Fruit fly (Drosophila melanogaster) whole organism, wandering third instar larva: ENCODE results near the gene CG43292.

Experiments used
- Abd-B ChIP-seq: fragments of >200 bp; optimal IDR thresholded peaks from 2 replicates; lab custom pipeline; 2017; ENCODE audit warnings: missing biosample characterization, missing genetic modification characterization
- CG9705 ChIP-seq: fragments of 200-800 bp; sonication (Bioruptor generic); optimal IDR thresholded peaks from 2 replicates; lab custom pipeline; 2018; ENCODE audit warnings: missing biosample characterization, mild to moderate bottlenecking, missing genetic modification characterization
- Dfd ChIP-seq: fragments of >200 bp; optimal IDR thresholded peaks from 2 replicates; lab custom pipeline; 2017; ENCODE audit warnings: missing biosample characterization, missing genetic modification characterization
- GATAd ChIP-seq: sonication (Bioruptor generic); optimal IDR thresholded peaks from 2 replicates; lab custom pipeline; 2016; ENCODE audit warnings: missing biosample characterization, missing genetic modification characterization
- Hnf4 ChIP-seq: fragments of 200-800 bp; sonication (Bioruptor generic); optimal IDR thresholded peaks from 2 replicates; lab custom pipeline; 2016; ENCODE audit warnings: missing biosample characterization, mild to moderate bottlenecking, missing genetic modification characterization
- Hr78 ChIP-seq: fragments of >200 bp; optimal IDR thresholded peaks from 2 replicates; lab custom pipeline; 2017; ENCODE audit warnings: missing biosample characterization, missing genetic modification characterization
- Jra ChIP-seq: sonication (Bioruptor generic); optimal IDR thresholded peaks from 2 replicates; lab custom pipeline; 2016; ENCODE audit warnings: missing biosample characterization, missing genetic modification characterization
- Myc ChIP-seq: fragments of >200 bp; optimal IDR thresholded peaks from 2 replicates; lab custom pipeline; 2017
- N ChIP-seq: fragments of >200 bp; optimal IDR thresholded peaks from 2 replicates; lab custom pipeline; 2018; ENCODE audit warnings: missing biosample characterization, missing external identifiers, missing genetic modification characterization
- OdsH ChIP-seq: fragments of 200-800 bp; sonication (Bioruptor generic); optimal IDR thresholded peaks from 2 replicates; lab custom pipeline; 2016; ENCODE audit warnings: missing biosample characterization, mild to moderate bottlenecking, missing genetic modification characterization
- Rel ChIP-seq, 2 experiments: fragments of 200-800 bp; sonication (Bioruptor generic) in 1 of 2; optimal IDR thresholded peaks; 2 replicates in 1 of 2; 3 replicates in 1 of 2; lab custom pipeline; 2016 to 2019; ENCODE audit warnings: mild to moderate bottlenecking in 2 of 2, missing biosample characterization in 2 of 2, missing genetic modification characterization in 2 of 2, moderate library complexity in 1 of 2
- Sp1 ChIP-seq: fragments of 200-800 bp; sonication (Bioruptor generic); optimal IDR thresholded peaks from 3 replicates; lab custom pipeline; 2019; ENCODE audit warnings: missing biosample characterization, mild to moderate bottlenecking, missing genetic modification characterization, moderate library complexity
- br ChIP-seq: fragments of 200-800 bp; sonication (Bioruptor generic); optimal IDR thresholded peaks from 2 replicates; lab custom pipeline; 2016; ENCODE audit warnings: missing biosample characterization, missing genetic modification characterization
- brk ChIP-seq: fragments of 200-800 bp; sonication (Bioruptor generic); optimal IDR thresholded peaks from 2 replicates; lab custom pipeline; 2016; ENCODE audit warnings: missing biosample characterization, mild to moderate bottlenecking, missing genetic modification characterization
- dl ChIP-seq, 2 experiments: fragments of 175-275, 200-275 bp in 1 of 2; fragments of 200-275 bp in 1 of 2; sonication (Bioruptor generic); optimal IDR thresholded peaks; lab custom pipeline; 2018; ENCODE audit warnings: mild to moderate bottlenecking in 2 of 2, missing biosample characterization in 2 of 2, missing genetic modification characterization in 2 of 2, moderate library complexity in 2 of 2; ENCODE audit not compliant: partially characterized antibody in 2 of 2, insufficient read depth in 1 of 2
- dmrt93B ChIP-seq: fragments of 200-800 bp; sonication (Bioruptor generic); optimal IDR thresholded peaks from 2 replicates; lab custom pipeline; 2018; ENCODE audit warnings: missing biosample characterization, mild to moderate bottlenecking, missing genetic modification characterization
- dsf ChIP-seq: sonication (Bioruptor generic); optimal IDR thresholded peaks from 2 replicates; lab custom pipeline; 2016; ENCODE audit warnings: missing biosample characterization, missing genetic modification characterization, borderline replicate concordance
- ey ChIP-seq: fragments of 200-800 bp; sonication (Bioruptor generic); optimal IDR thresholded peaks from 2 replicates; lab custom pipeline; 2016; ENCODE audit warnings: missing biosample characterization, missing genetic modification characterization
- foxo ChIP-seq, 2 experiments: fragments of 200-800 bp; sonication (Bioruptor generic); optimal IDR thresholded peaks; 2 replicates in 1 of 2; 3 replicates in 1 of 2; lab custom pipeline; 2016 to 2017; ENCODE audit warnings: missing biosample characterization in 2 of 2, missing genetic modification characterization in 2 of 2
- fru ChIP-seq: fragments of 200-800 bp; sonication (Bioruptor generic); optimal IDR thresholded peaks from 3 replicates; lab custom pipeline; 2016; ENCODE audit warnings: missing biosample characterization, mild to moderate bottlenecking, missing genetic modification characterization
- h ChIP-seq: fragments of 200-800 bp; sonication (Bioruptor generic); optimal IDR thresholded peaks from 3 replicates; lab custom pipeline; 2016; ENCODE audit warnings: missing biosample characterization, mild to moderate bottlenecking, missing genetic modification characterization
- jim ChIP-seq: fragments of 175-275, 200-325 bp; sonication (Bioruptor generic); optimal IDR thresholded peaks from 2 replicates; lab custom pipeline; 2016; ENCODE audit warnings: missing biosample characterization, mild to moderate bottlenecking, missing genetic modification characterization
- lola ChIP-seq: fragments of >200 bp; optimal IDR thresholded peaks from 2 replicates; lab custom pipeline; 2017; ENCODE audit warnings: missing biosample characterization, missing genetic modification characterization
- pan ChIP-seq: fragments of >200 bp; optimal IDR thresholded peaks from 2 replicates; lab custom pipeline; 2017
- psq ChIP-seq: fragments of 200-800 bp; sonication (Bioruptor generic); optimal IDR thresholded peaks from 3 replicates; lab custom pipeline; 2017; ENCODE audit warnings: missing biosample characterization, mild to moderate bottlenecking, missing genetic modification characterization, moderate library complexity
- sage ChIP-seq: fragments of 200-800 bp; sonication (Bioruptor generic); optimal IDR thresholded peaks from 2 replicates; lab custom pipeline; 2016; ENCODE audit warnings: missing biosample characterization, mild to moderate bottlenecking, missing genetic modification characterization
- sv ChIP-seq: fragments of 200-800 bp; sonication (Bioruptor generic); optimal IDR thresholded peaks from 3 replicates; lab custom pipeline; 2016; ENCODE audit warnings: missing biosample characterization, missing genetic modification characterization
- tai ChIP-seq: sonication (Bioruptor generic); optimal IDR thresholded peaks from 2 replicates; lab custom pipeline; 2016; ENCODE audit warnings: missing biosample characterization, missing genetic modification characterization
- usp ChIP-seq: fragments of >200 bp; optimal IDR thresholded peaks from 2 replicates; lab custom pipeline; 2017; ENCODE audit warnings: missing biosample characterization, missing genetic modification characterization
- woc ChIP-seq: sonication (Bioruptor generic); optimal IDR thresholded peaks from 2 replicates; lab custom pipeline; 2016; ENCODE audit warnings: missing biosample characterization, mild to moderate bottlenecking, missing genetic modification characterization

Gene CG43292

dm6 chr3L:7475270-7475669 lies at the start of gene CG43292:
CG43292 (plus strand) TSS chr3L:7475570.
- TF ChIP-seq OdsH (GFP tag; lab: Kevin White, UChicago) (no peak), jim (GFP tag; lab: Kevin White, UChicago) (no peak)
- TF ChIP-seq, all 38 proteins: peak for 0

- no peak for TF ChIP-seq Sp1 (GFP tag; lab: Kevin White, UChicago)
- TF ChIP-seq h (GFP tag; lab: Kevin White, UChicago) = peak; percentile 4
- TF ChIP-seq N (GFP tag; lab: Kevin White, UChicago) = no peak
- TF ChIP-seq dsf (GFP tag; lab: Kevin White, UChicago) = no peak
- no peak for TF ChIP-seq foxo (GFP tag; optimal IDR thresholded peaks at IDR 0.05; lab: Kevin White, UChicago)
- no peak for TF ChIP-seq dl (GFP tag; optimal IDR thresholded peaks at IDR 0.05; lab: Kevin White, UChicago; ENCODE audit: insufficient read depth in 1 of 2, partially characterized antibody in 2 of 2)
These were observed 43.1 kb upstream of the CG43292 start for dm6 chr3L:7432265-7432664.

- TF ChIP-seq Rel (GFP tag; optimal IDR thresholded peaks at IDR 0.05; lab: Kevin White, UChicago) (no peak), Rel (tag; optimal IDR thresholded peaks at IDR 0.05; lab: Kevin White, UChicago) (peak; percentile 94), dl (GFP tag; optimal IDR thresholded peaks at IDR 0.05; lab: Kevin White, UChicago; ENCODE audit: insufficient read depth in 1 of 2, partially characterized antibody in 2 of 2) (peak in 1 of 2 experiments; percentile 40), foxo (GFP tag; optimal IDR thresholded peaks at IDR 0.05; lab: Kevin White, UChicago) (no peak)
- TF ChIP-seq, all 38 proteins: peak for 2
These were observed 42.5 kb upstream of the CG43292 start for dm6 chr3L:7432811-7433324.

dm6 chr3L:7433325-7433827 lies 42.0 kb upstream of the CG43292 start:
- TF ChIP-seq Jra (GFP tag; lab: Kevin White, UChicago) (no peak), foxo (GFP tag; optimal IDR thresholded peaks at IDR 0.05; lab: Kevin White, UChicago) (peak in 1 of 2 experiments; percentile 15), ey (GFP tag; lab: Kevin White, UChicago) (no peak), sage (GFP tag; lab: Kevin White, UChicago) (no peak), lola (GFP tag; lab: Kevin White, UChicago) (no peak), Dfd (GFP tag; lab: Kevin White, UChicago) (peak; percentile 21)

- TF ChIP-seq Rel (GFP tag; optimal IDR thresholded peaks at IDR 0.05; lab: Kevin White, UChicago) (no peak), Rel (tag; optimal IDR thresholded peaks at IDR 0.05; lab: Kevin White, UChicago) (no peak), pan (lab: Kevin White, UChicago) (no peak), N (GFP tag; lab: Kevin White, UChicago) (no peak), CG9705 (GFP tag; lab: Kevin White, UChicago) (no peak), sv (GFP tag; lab: Kevin White, UChicago) (no peak), ey (GFP tag; lab: Kevin White, UChicago) (no peak), sage (GFP tag; lab: Kevin White, UChicago) (no peak), dsf (GFP tag; lab: Kevin White, UChicago) (no peak), Jra (GFP tag; lab: Kevin White, UChicago) (no peak), Hnf4 (GFP tag; lab: Kevin White, UChicago) (no peak), woc (GFP tag; lab: Kevin White, UChicago) (no peak), psq (GFP tag; lab: Kevin White, UChicago) (no peak), dmrt93B (no peak), Hr78 (no peak), GATAd (GFP tag; lab: Kevin White, UChicago) (no peak), Dfd (GFP tag; lab: Kevin White, UChicago) (no peak)
These were observed 41.2 kb upstream of the CG43292 start for dm6 chr3L:7434198-7434597.

dm6 chr3L:7434715-7435653 lies 40.4 kb upstream of the CG43292 start, which contains the start of gene Rac2:
Rac2 (minus strand) TSS chr3L:7435190.
- TF ChIP-seq br (peak; percentile 37), sage (GFP tag; lab: Kevin White, UChicago) (no peak), brk (GFP tag; lab: Kevin White, UChicago) (no peak), pan (lab: Kevin White, UChicago) (no peak), lola (GFP tag; lab: Kevin White, UChicago) (no peak), woc (GFP tag; lab: Kevin White, UChicago) (peak; percentile 41), Hr78 (no peak), Hnf4 (GFP tag; lab: Kevin White, UChicago) (peak; percentile 28), Dfd (GFP tag; lab: Kevin White, UChicago) (no peak), Rel (GFP tag; optimal IDR thresholded peaks at IDR 0.05; lab: Kevin White, UChicago) (no peak), Rel (tag; optimal IDR thresholded peaks at IDR 0.05; lab: Kevin White, UChicago) (peak; percentile 42), dmrt93B (peak; percentile 21), fru (GFP tag; lab: Kevin White, UChicago) (peak; percentile 61), OdsH (GFP tag; lab: Kevin White, UChicago) (peak; percentile 37), psq (GFP tag; lab: Kevin White, UChicago) (peak; percentile 30), usp (GFP tag; lab: Kevin White, UChicago) (no peak), N (GFP tag; lab: Kevin White, UChicago) (no peak), h (GFP tag; lab: Kevin White, UChicago) (peak; percentile 65), foxo (GFP tag; optimal IDR thresholded peaks at IDR 0.05; lab: Kevin White, UChicago) (peak in 1 of 2 experiments; percentile 34), Myc (lab: Kevin White, UChicago) (no peak), Abd-B (GFP tag; lab: Kevin White, UChicago) (no peak), dl (GFP tag; optimal IDR thresholded peaks at IDR 0.05; lab: Kevin White, UChicago; ENCODE audit: insufficient read depth in 1 of 2, partially characterized antibody in 2 of 2) (peak; percentile 75 to 87), ey (GFP tag; lab: Kevin White, UChicago) (peak; percentile 50), CG9705 (GFP tag; lab: Kevin White, UChicago) (no peak), Sp1 (GFP tag; lab: Kevin White, UChicago) (peak; percentile 22), tai (GFP tag; lab: Kevin White, UChicago) (peak; percentile 58), Jra (GFP tag; lab: Kevin White, UChicago) (peak; percentile 99)
